Worm (Caenorhabditis elegans) whole organism, midembryonic: ENCODE measurements around the gene nep-21.

Experiments used
- cog-1 ChIP-seq: sonication (generic microtip); optimal IDR thresholded peaks from 2 replicates; lab custom pipeline; 2016; ENCODE audit warnings: missing genetic modification characterization, missing compliant biosample characterization
- med-1 ChIP-seq: sonication (generic microtip); optimal IDR thresholded peaks from 2 replicates; lab custom pipeline; 2017; ENCODE audit warnings: missing genetic modification characterization, mild to moderate bottlenecking, missing compliant biosample characterization, antibody characterized with exemption, missing genetic modification reagents; ENCODE audit not compliant: insufficient read depth
- ref-1 ChIP-seq: fragments of 200-800 bp; sonication (Bioruptor generic); conservative IDR thresholded peaks from 2 replicates; pipeline ENCODE4 v1.3.6; 2022; ENCODE audit warnings: missing genetic modification reagents, missing genetic modification characterization, missing compliant biosample characterization
- tab-1 ChIP-seq: fragments of 200-800 bp; sonication (Bioruptor generic); IDR thresholded peaks from 2 replicates; pipeline ENCODE4 v1.3.6; 2022; ENCODE audit warnings: missing genetic modification characterization, missing compliant biosample characterization
- ztf-29 ChIP-seq: fragments of 200-800 bp; sonication (Bioruptor generic); IDR thresholded peaks from 2 replicates; pipeline ENCODE4 v1.3.6; 2022; ENCODE audit warnings: missing genetic modification reagents, missing genetic modification characterization, missing compliant biosample characterization

DNA sequence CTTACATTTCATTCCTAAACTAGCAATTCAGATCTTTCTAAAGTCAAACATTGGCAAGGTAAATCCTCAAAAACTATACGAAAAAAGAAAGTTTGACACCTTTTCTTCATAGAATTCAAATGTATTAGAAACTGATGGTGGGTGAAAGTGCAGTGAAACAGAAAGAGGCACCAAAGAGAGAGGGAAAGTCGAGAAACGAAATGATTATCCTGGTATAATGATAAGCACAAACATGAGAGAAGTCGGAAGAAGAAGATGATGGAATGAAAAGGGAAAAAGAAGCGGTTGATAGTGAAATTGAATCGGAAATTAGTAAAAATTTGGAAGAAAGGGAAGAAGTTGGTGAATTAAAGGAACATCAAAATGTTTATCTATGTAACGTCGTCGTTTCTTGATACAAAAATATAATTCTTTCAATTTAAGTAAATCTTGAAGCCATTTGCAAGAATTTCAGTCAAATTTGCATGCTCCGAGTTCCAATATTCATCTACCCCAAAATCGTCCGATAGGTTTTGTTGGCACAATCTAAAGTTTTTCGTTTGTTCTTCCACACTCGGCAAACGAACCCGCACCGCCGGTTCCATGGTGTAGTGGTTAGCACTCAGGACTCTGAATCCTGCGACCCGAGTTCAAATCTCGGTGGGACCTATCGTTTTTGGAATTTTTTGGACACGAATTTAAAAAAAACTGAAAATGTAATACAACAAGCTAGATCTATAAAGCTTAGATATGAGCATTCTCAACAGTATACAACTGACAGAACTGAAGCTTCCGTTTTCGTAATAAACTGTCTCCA lies 4.7 kb upstream of the nep-21 start:
- TF ChIP-seq med-1 (GFP tag; lab: Kevin White, UChicago), result no peak
- no peak for TF ChIP-seq cog-1
- no peak for TF ChIP-seq ref-1 (GFP tag; lab: Robert Waterston, UW)
- no peak for TF ChIP-seq tab-1 (GFP tag; lab: Robert Waterston, UW)
- no peak for TF ChIP-seq ztf-29 (GFP tag; lab: Robert Waterston, UW)
